In genomic region chrII:8743379-8744173, ce11 we compare ENCODE assay signal across 1 worm cellular context.
TF ChIP-seq lines count a peak whose summit lies in the region.

TSS of gene mak-1 (plus strand) at chrII:8744071.

TF ChIP-seq in whole organism, L1 larva, 84 proteins besides CTCF, POLR2A, EP300 and RAD21 (continued from another document):
- TF ChIP-seq fkh-10 (GFP tag; optimal IDR thresholded peaks at IDR 0.05; lab: Kevin White, UChicago) (no peak), nhr-47 (tag; optimal IDR thresholded peaks at IDR 0.05; lab: Kevin White, UChicago) (peak; percentile 22), unc-98 (GFP tag; IDR thresholded peaks at IDR 0.05; lab: Robert Waterston, UW) (no peak), egl-27 (tag; optimal IDR thresholded peaks at IDR 0.05; lab: Kevin White, UChicago) (no peak), lsy-2 (tag; optimal IDR thresholded peaks at IDR 0.05; lab: Kevin White, UChicago) (peak in 1 of 2 experiments; percentile 20), ces-1 (GFP tag; optimal IDR thresholded peaks at IDR 0.05; lab: Kevin White, UChicago) (no peak), lin-14 (GFP tag; optimal IDR thresholded peaks at IDR 0.05; lab: Kevin White, UChicago) (peak; percentile 2), pag-3 (tag; optimal IDR thresholded peaks at IDR 0.05; lab: Kevin White, UChicago; ENCODE audit: borderline replicate concordance, insufficient read depth) (no peak), snu-23 (GFP tag; optimal IDR thresholded peaks at IDR 0.05; lab: Kevin White, UChicago) (peak; percentile 67), nhr-28 (tag; optimal IDR thresholded peaks at IDR 0.05; lab: Kevin White, UChicago) (no peak), elt-2 (tag; optimal IDR thresholded peaks at IDR 0.05; lab: Kevin White, UChicago) (peak; percentile 71), aha-1 (tag; optimal IDR thresholded peaks at IDR 0.05; lab: Kevin White, UChicago) (no peak), ztf-4 (tag; optimal IDR thresholded peaks at IDR 0.05; lab: Kevin White, UChicago) (no peak), pax-3 (tag; optimal IDR thresholded peaks at IDR 0.05; lab: Kevin White, UChicago) (no peak), sup-37 (GFP tag; optimal IDR thresholded peaks at IDR 0.05; lab: Kevin White, UChicago) (no peak), Y116A8C.19 (tag; optimal IDR thresholded peaks at IDR 0.05; lab: Kevin White, UChicago; ENCODE audit: borderline replicate concordance) (no peak), lin-13 (GFP tag; optimal IDR thresholded peaks at IDR 0.05; lab: Kevin White, UChicago) (no peak), nhr-237 (tag; optimal IDR thresholded peaks at IDR 0.05; lab: Kevin White, UChicago) (no peak), C04F5.9 (tag; optimal IDR thresholded peaks at IDR 0.05; lab: Kevin White, UChicago) (no peak), nhr-76 (tag; optimal IDR thresholded peaks at IDR 0.05; lab: Kevin White, UChicago) (no peak), unc-62 (GFP tag; optimal IDR thresholded peaks at IDR 0.05; lab: Kevin White, UChicago) (no peak), lin-35 (GFP tag; optimal IDR thresholded peaks at IDR 0.05; lab: Kevin White, UChicago) (peak; percentile 26 to 56), dsc-1 (tag; optimal IDR thresholded peaks at IDR 0.05; lab: Kevin White, UChicago) (no peak), lir-3 (tag; optimal IDR thresholded peaks at IDR 0.05; lab: Kevin White, UChicago; ENCODE audit: poor library complexity) (peak; percentile 42), nhr-12 (tag; optimal IDR thresholded peaks at IDR 0.05; lab: Kevin White, UChicago) (no peak), alr-1 (tag; optimal IDR thresholded peaks at IDR 0.05; lab: Kevin White, UChicago; ENCODE audit: borderline replicate concordance) (no peak), nhr-71 (tag; optimal IDR thresholded peaks at IDR 0.05; lab: Kevin White, UChicago) (peak; percentile 60), tlp-1 (tag; optimal IDR thresholded peaks at IDR 0.05; lab: Kevin White, UChicago) (no peak), swsn-7 (tag; optimal IDR thresholded peaks at IDR 0.05; lab: Kevin White, UChicago) (peak; percentile 11), lin-15B (tag; optimal IDR thresholded peaks at IDR 0.05; lab: Kevin White, UChicago) (no peak), ztf-11 (tag; optimal IDR thresholded peaks at IDR 0.05; lab: Kevin White, UChicago) (no peak), efl-1 (optimal IDR thresholded peaks at IDR 0.05; lab: Kevin White, UChicago) (no peak), efl-1 (GFP tag; optimal IDR thresholded peaks at IDR 0.05 in 1 of 2; lab: Kevin White, UChicago) (no peak), zag-1 (tag; optimal IDR thresholded peaks at IDR 0.05; lab: Kevin White, UChicago) (no peak), fos-1 (tag; optimal IDR thresholded peaks at IDR 0.05; lab: Kevin White, UChicago) (no peak), jun-1 (tag; optimal IDR thresholded peaks at IDR 0.05; lab: Kevin White, UChicago) (no peak), lin-39 (tag; optimal IDR thresholded peaks at IDR 0.05; lab: Kevin White, UChicago) (no peak), fkh-4 (tag; optimal IDR thresholded peaks at IDR 0.05; lab: Kevin White, UChicago; ENCODE audit: borderline replicate concordance) (no peak), ceh-90 (tag; optimal IDR thresholded peaks at IDR 0.05; lab: Kevin White, UChicago) (no peak), ama-1 (optimal IDR thresholded peaks at IDR 0.05; lab: Kevin White, UChicago) (peak; percentile 55), unc-30 (tag; optimal IDR thresholded peaks at IDR 0.05; lab: Kevin White, UChicago) (no peak), mep-1 (tag; optimal IDR thresholded peaks at IDR 0.05; lab: Kevin White, UChicago) (peak; percentile 2), grh-1 (GFP tag; IDR thresholded peaks at IDR 0.05; lab: Robert Waterston, UW) (no peak), blmp-1 (tag; optimal IDR thresholded peaks at IDR 0.05; lab: Kevin White, UChicago) (peak; percentile 56), unc-130 (tag; optimal IDR thresholded peaks at IDR 0.05; lab: Kevin White, UChicago) (peak; percentile 17), F16B12.6 (tag; optimal IDR thresholded peaks at IDR 0.05; lab: Kevin White, UChicago) (no peak), rnt-1 (tag; optimal IDR thresholded peaks at IDR 0.05; lab: Kevin White, UChicago) (peak; percentile 49), ceh-8 (GFP tag; optimal IDR thresholded peaks at IDR 0.05; lab: Kevin White, UChicago) (no peak), ets-5 (GFP tag; IDR thresholded peaks at IDR 0.05; lab: Robert Waterston, UW) (no peak), skn-1 (tag; optimal IDR thresholded peaks at IDR 0.05; lab: Kevin White, UChicago) (no peak), mab-9 (GFP tag; IDR thresholded peaks at IDR 0.05; lab: Robert Waterston, UW) (no peak), mdl-1 (tag; optimal IDR thresholded peaks at IDR 0.05; lab: Kevin White, UChicago) (peak in 1 of 2 experiments; percentile 65), ceh-82 (tag; optimal IDR thresholded peaks at IDR 0.05; lab: Kevin White, UChicago) (no peak), ceh-63 (GFP tag; optimal IDR thresholded peaks at IDR 0.05; lab: Kevin White, UChicago) (no peak), vab-15 (tag; optimal IDR thresholded peaks at IDR 0.05; lab: Kevin White, UChicago) (no peak), hlh-17 (GFP tag; optimal IDR thresholded peaks at IDR 0.05; lab: Kevin White, UChicago; ENCODE audit: borderline replicate concordance) (no peak), nhr-77 (tag; optimal IDR thresholded peaks at IDR 0.05; lab: Kevin White, UChicago) (no peak), nhr-85 (tag; lab: Kevin White, UChicago) (peak; percentile 86), nhr-84 (tag; optimal IDR thresholded peaks at IDR 0.05; lab: Kevin White, UChicago) (no peak), sox-4 (tag; optimal IDR thresholded peaks at IDR 0.05; lab: Kevin White, UChicago) (no peak), hlh-4 (tag; optimal IDR thresholded peaks at IDR 0.05; lab: Kevin White, UChicago) (no peak), unc-86 (tag; optimal IDR thresholded peaks at IDR 0.05; lab: Kevin White, UChicago) (no peak), egl-13 (tag; optimal IDR thresholded peaks at IDR 0.05; lab: Kevin White, UChicago) (no peak), snpc-4 (tag; optimal IDR thresholded peaks at IDR 0.05; lab: Kevin White, UChicago) (no peak), aly-2 (tag; optimal IDR thresholded peaks at IDR 0.05; lab: Kevin White, UChicago) (no peak), nhr-19 (GFP tag; conservative IDR thresholded peaks at IDR 0.05; lab: Robert Waterston, UW) (peak; percentile 61)
